Fruit fly (Drosophila melanogaster) whole organism, embryonic: ENCODE data around the gene Usp5.
A peak's percentile ranks its signal among the peaks of the same experiment; 100 is the strongest.

Experiments used
- Bdp1 ChIP-seq: fragments of 200-800 bp; sonication (Bioruptor generic); optimal IDR thresholded peaks from 3 replicates; lab custom pipeline; 2016; ENCODE audit warnings: missing biosample characterization, missing genetic modification characterization
- Bgb ChIP-seq: fragments of 200-800 bp; sonication (Bioruptor generic); IDR thresholded peaks from 2 replicates; pipeline ENCODE4 v1.3.6; 2022; ENCODE audit warnings: missing biosample characterization, missing genetic modification characterization; ENCODE audit not compliant: partially characterized antibody
- CG10267 ChIP-seq: fragments of 200-800 bp; sonication (Bioruptor generic); optimal IDR thresholded peaks from 2 replicates; lab custom pipeline; 2018; ENCODE audit warnings: missing biosample characterization, mild to moderate bottlenecking, missing genetic modification characterization, moderate library complexity
- CG10543 ChIP-seq: fragments of 200-800 bp; sonication (Bioruptor generic); optimal IDR thresholded peaks from 3 replicates; lab custom pipeline; 2017; ENCODE audit warnings: missing biosample characterization, mild to moderate bottlenecking, missing genetic modification characterization, moderate library complexity
- CG11456 ChIP-seq: fragments of 200-800 bp; sonication (Bioruptor generic); IDR thresholded peaks from 3 replicates; pipeline ENCODE4 v1.3.6; 2022; ENCODE audit warnings: missing biosample characterization, missing genetic modification characterization
- CG1602 ChIP-seq: fragments of 200-800 bp; sonication (Bioruptor generic); optimal IDR thresholded peaks from 3 replicates; lab custom pipeline; 2016; ENCODE audit warnings: missing biosample characterization, missing genetic modification characterization
- CG16813 ChIP-seq: fragments of 200-800 bp; sonication (Bioruptor generic); IDR thresholded peaks from 3 replicates; pipeline ENCODE4 v1.3.6; 2022; ENCODE audit warnings: missing biosample characterization, missing genetic modification characterization; ENCODE audit not compliant: partially characterized antibody
- CG17385 ChIP-seq: fragments of 200-800 bp; sonication (Bioruptor generic); optimal IDR thresholded peaks from 3 replicates; lab custom pipeline; 2018; ENCODE audit warnings: missing biosample characterization, mild to moderate bottlenecking, missing genetic modification characterization
- CG17802 ChIP-seq: fragments of 200-800 bp; sonication (Bioruptor generic); optimal IDR thresholded peaks from 2 replicates; lab custom pipeline; 2018; ENCODE audit warnings: missing biosample characterization, mild to moderate bottlenecking, missing genetic modification characterization, moderate library complexity
- CG2199 ChIP-seq: fragments of 200-800 bp; sonication (Bioruptor generic); IDR thresholded peaks from 3 replicates; pipeline ENCODE4 v1.3.6; 2022; ENCODE audit warnings: missing biosample characterization, missing genetic modification characterization
- CG7963 ChIP-seq: fragments of 200-800 bp; sonication (Bioruptor generic); IDR thresholded peaks from 3 replicates; pipeline ENCODE4 v1.3.6; 2022; ENCODE audit warnings: missing biosample characterization, missing genetic modification characterization; ENCODE audit not compliant: partially characterized antibody
- Dad ChIP-seq: fragments of 200-800 bp; sonication (Bioruptor generic); optimal IDR thresholded peaks from 3 replicates; lab custom pipeline; 2016; ENCODE audit warnings: missing biosample characterization, missing genetic modification characterization
- Dll ChIP-seq: fragments of 200-800 bp; sonication (Bioruptor generic); IDR thresholded peaks from 4 replicates; pipeline ENCODE4 v1.3.6; 2022; ENCODE audit warnings: missing biosample characterization, missing genetic modification characterization; ENCODE audit not compliant: partially characterized antibody
- Dp ChIP-seq: fragments of 200-800 bp; sonication (Bioruptor generic); optimal IDR thresholded peaks from 2 replicates; lab custom pipeline; 2018; ENCODE audit warnings: missing biosample characterization, mild to moderate bottlenecking, missing genetic modification characterization, moderate library complexity
- Fer1 ChIP-seq: fragments of 200-800 bp; sonication (Bioruptor generic); optimal IDR thresholded peaks from 2 replicates; lab custom pipeline; 2017; ENCODE audit warnings: missing biosample characterization, mild to moderate bottlenecking, missing genetic modification characterization
- HLH4C ChIP-seq: fragments of 200-800 bp; sonication (Bioruptor generic); IDR thresholded peaks from 3 replicates; pipeline ENCODE4 v1.3.6; 2022; ENCODE audit warnings: missing biosample characterization, missing genetic modification characterization; ENCODE audit not compliant: partially characterized antibody
- HmgZ ChIP-seq: fragments of 200-800 bp; sonication (Bioruptor generic); optimal IDR thresholded peaks from 2 replicates; lab custom pipeline; 2018; ENCODE audit warnings: missing biosample characterization, mild to moderate bottlenecking, missing genetic modification characterization
- Hr51 ChIP-seq, 2 experiments: fragments of 200-800 bp; sonication (Bioruptor generic); optimal IDR thresholded peaks; 2 replicates in 1 of 2; 3 replicates in 1 of 2; lab custom pipeline; 2016 to 2018; ENCODE audit warnings: missing biosample characterization in 2 of 2, missing genetic modification characterization in 2 of 2, mild to moderate bottlenecking in 1 of 2, moderate library complexity in 1 of 2
- MTF-1 ChIP-seq: fragments of 200-800 bp; sonication (Bioruptor generic); optimal IDR thresholded peaks from 2 replicates; lab custom pipeline; 2018; ENCODE audit warnings: missing biosample characterization, mild to moderate bottlenecking, missing genetic modification characterization, borderline replicate concordance
- Opbp ChIP-seq: fragments of 200-800 bp; sonication (Bioruptor generic); IDR thresholded peaks from 3 replicates; pipeline ENCODE4 v1.3.6; 2022; ENCODE audit warnings: missing biosample characterization, missing genetic modification characterization; ENCODE audit not compliant: partially characterized antibody
- Optix ChIP-seq: fragments of 200-800 bp; sonication (Bioruptor generic); IDR thresholded peaks from 3 replicates; pipeline ENCODE4 v1.3.6; 2022; ENCODE audit warnings: missing biosample characterization, missing genetic modification characterization
- Pdp1 ChIP-seq, 2 experiments: fragments of 200-800 bp; sonication (Bioruptor generic); optimal IDR thresholded peaks; 3 replicates each; lab custom pipeline; 2016; ENCODE audit warnings: missing biosample characterization in 2 of 2, missing genetic modification characterization in 2 of 2, mild to moderate bottlenecking in 1 of 2, moderate library complexity in 1 of 2
- Rx ChIP-seq: fragments of 200-800 bp; sonication (Bioruptor generic); IDR thresholded peaks from 2 replicates; pipeline ENCODE4 v1.3.6; 2022; ENCODE audit warnings: missing biosample characterization, missing genetic modification characterization
- amos ChIP-seq: fragments of 200-800 bp; sonication (Bioruptor generic); IDR thresholded peaks from 2 replicates; pipeline ENCODE4 v1.3.6; 2022; ENCODE audit warnings: missing biosample characterization, missing genetic modification characterization; ENCODE audit not compliant: partially characterized antibody
- ara ChIP-seq: fragments of 200-800 bp; sonication (Bioruptor generic); IDR thresholded peaks from 2 replicates; pipeline ENCODE4 v1.3.6; 2022; ENCODE audit warnings: missing biosample characterization, missing genetic modification characterization
- bbx ChIP-seq: fragments of 200-800 bp; sonication (Bioruptor generic); IDR thresholded peaks from 2 replicates; pipeline ENCODE4 v1.3.6; 2022; ENCODE audit warnings: missing biosample characterization, missing genetic modification characterization; ENCODE audit not compliant: partially characterized antibody
- bowl ChIP-seq: fragments of 200-800 bp; sonication (Bioruptor generic); IDR thresholded peaks from 2 replicates; pipeline ENCODE4 v1.3.6; 2022; ENCODE audit warnings: missing biosample characterization, missing genetic modification characterization
- caup ChIP-seq: fragments of 200-800 bp; sonication (Bioruptor generic); optimal IDR thresholded peaks from 3 replicates; lab custom pipeline; 2017; ENCODE audit warnings: missing biosample characterization, mild to moderate bottlenecking, missing genetic modification characterization, moderate library complexity; ENCODE audit not compliant: severe bottlenecking
- chinmo ChIP-seq: fragments of 200-800 bp; sonication (Bioruptor generic); IDR thresholded peaks from 4 replicates; pipeline ENCODE4 v1.3.6; 2022; ENCODE audit warnings: missing biosample characterization, missing genetic modification characterization; ENCODE audit not compliant: partially characterized antibody
- ci ChIP-seq: fragments of 200-800 bp; sonication (Bioruptor generic); IDR thresholded peaks from 3 replicates; pipeline ENCODE4 v1.3.6; 2022; ENCODE audit warnings: missing biosample characterization, missing genetic modification characterization
- dysf ChIP-seq: fragments of 200-800 bp; sonication (Bioruptor generic); IDR thresholded peaks from 3 replicates; pipeline ENCODE4 v1.3.6; 2022; ENCODE audit warnings: missing biosample characterization, missing genetic modification characterization
- en ChIP-seq: fragments of 200-800 bp; sonication (Bioruptor generic); optimal IDR thresholded peaks from 2 replicates; lab custom pipeline; 2016; ENCODE audit warnings: missing biosample characterization, missing genetic modification characterization
- gsb ChIP-seq: fragments of 200-800 bp; sonication (Bioruptor generic); IDR thresholded peaks from 2 replicates; pipeline ENCODE4 v1.3.6; 2022; ENCODE audit warnings: missing biosample characterization, missing genetic modification characterization
- hkb ChIP-seq, 2 experiments: fragments of 200-800 bp in 1 of 2; fragments of >200 bp in 1 of 2; sonication (Bioruptor generic) in 1 of 2; IDR thresholded peaks in 1 of 2; optimal IDR thresholded peaks in 1 of 2; 2 replicates each; pipeline versions ENCODE4 v1.3.6 to Lab custom; 2017 to 2022; ENCODE audit warnings: missing biosample characterization in 1 of 2, missing genetic modification characterization in 1 of 2
- inv ChIP-seq: fragments of 200-800 bp; sonication (Bioruptor generic); IDR thresholded peaks from 2 replicates; pipeline ENCODE4 v1.3.6; 2022; ENCODE audit warnings: missing biosample characterization, missing genetic modification characterization; ENCODE audit not compliant: partially characterized antibody
- nerfin-2 ChIP-seq: fragments of 200-800 bp; sonication (Bioruptor generic); IDR thresholded peaks from 2 replicates; pipeline ENCODE4 v1.3.6; 2022; ENCODE audit warnings: missing biosample characterization, missing genetic modification characterization; ENCODE audit not compliant: partially characterized antibody
- onecut ChIP-seq: fragments of 200-800 bp; sonication (Bioruptor generic); IDR thresholded peaks from 2 replicates; pipeline ENCODE4 v1.3.6; 2022; ENCODE audit warnings: missing biosample characterization, missing genetic modification characterization
- pho ChIP-seq: fragments of 200-800 bp; sonication (Bioruptor generic); optimal IDR thresholded peaks from 2 replicates; lab custom pipeline; 2016; ENCODE audit warnings: missing biosample characterization, missing genetic modification characterization
- pita ChIP-seq: fragments of 200-800 bp; sonication (Bioruptor generic); optimal IDR thresholded peaks from 2 replicates; lab custom pipeline; 2017; ENCODE audit warnings: missing biosample characterization, mild to moderate bottlenecking, missing genetic modification characterization
- sens ChIP-seq: fragments of 200-800 bp; sonication (Bioruptor generic); peaks from one replicate; lab custom pipeline; 2016; ENCODE audit warnings: missing biosample characterization, missing genetic modification characterization
- sisA ChIP-seq: fragments of 200-800 bp; sonication (Bioruptor generic); IDR thresholded peaks from 2 replicates; pipeline ENCODE4 v1.3.6; 2022; ENCODE audit warnings: missing biosample characterization, missing genetic modification characterization
- tap ChIP-seq: fragments of 200-800 bp; optimal IDR thresholded peaks from 3 replicates; lab custom pipeline; 2019; ENCODE audit warnings: missing biosample characterization, mild to moderate bottlenecking, missing genetic modification characterization, moderate library complexity
- tna ChIP-seq: fragments of 200-800 bp; sonication (Bioruptor generic); IDR thresholded peaks from 2 replicates; pipeline ENCODE4 v1.3.6; 2022; ENCODE audit warnings: missing biosample characterization, missing genetic modification characterization; ENCODE audit not compliant: partially characterized antibody
- zfh2 ChIP-seq: fragments of 200-800 bp; sonication (Bioruptor generic); optimal IDR thresholded peaks from 2 replicates; lab custom pipeline; 2016; ENCODE audit warnings: missing biosample characterization, missing genetic modification characterization

Usp5 gene

dm6 chr3L:3122688-3123316 is 25.4 kb downstream of the Usp5 start (continued):
- TF ChIP-seq CG1602 (GFP tag; lab: Kevin White, UChicago) (no peak), MTF-1 (GFP tag; lab: Kevin White, UChicago) (peak; percentile 11), Dp (GFP tag; lab: Kevin White, UChicago) (no peak), Fer1 (GFP tag; lab: Kevin White, UChicago) (peak; percentile 14), ara (GFP tag; lab: Robert Waterston, UW) (0 out of 2 replicates have a peak, but pooled peaks have one; percentile 8), gsb (GFP tag; lab: Robert Waterston, UW) (no peak), CG17385 (GFP tag; lab: Kevin White, UChicago) (no peak), sens (GFP tag; lab: Kevin White, UChicago) (peak; percentile 53), CG2199 (GFP tag; lab: Robert Waterston, UW) (0 out of 3 replicates have a peak, but pooled peaks have one; percentile 26), CG10543 (GFP tag; lab: Kevin White, UChicago) (peak; percentile 40), ci (GFP tag; lab: Robert Waterston, UW) (0 out of 3 replicates have a peak, but pooled peaks have one; percentile 28), CG10267 (no peak), Pdp1 (GFP tag; optimal IDR thresholded peaks at IDR 0.05; lab: Kevin White, UChicago) (peak in 1 of 2 experiments; percentile 83), zfh2 (no peak), caup (GFP tag; lab: Kevin White, UChicago) (no peak), tap (tag; lab: Kevin White, UChicago) (no peak), CG11456 (GFP tag; lab: Robert Waterston, UW) (no peak), hkb (optimal IDR thresholded peaks at IDR 0.05; lab: Kevin White, UChicago) (no peak), hkb (GFP tag; IDR thresholded peaks at IDR 0.05; lab: Robert Waterston, UW) (0 out of 2 replicates have a peak, but pooled peaks have one; percentile 18), en (GFP tag; lab: Kevin White, UChicago) (no peak), bowl (GFP tag; lab: Robert Waterston, UW) (no peak), chinmo (GFP tag; lab: Robert Waterston, UW) (0 out of 4 replicates have a peak, but pooled peaks have one; percentile 42), dysf (GFP tag; lab: Robert Waterston, UW) (0 out of 3 replicates have a peak, but pooled peaks have one; percentile 26), pita (no peak), onecut (GFP tag; lab: Robert Waterston, UW) (no peak), HmgZ (no peak), Dad (GFP tag; lab: Kevin White, UChicago) (no peak), sisA (0 out of 2 replicates have a peak, but pooled peaks have one; percentile 4), CG17802 (tag; lab: Kevin White, UChicago) (peak; percentile 58)

- TF ChIP-seq Optix (no peak), tna (GFP tag; lab: Robert Waterston, UW) (0 out of 2 replicates have a peak, but pooled peaks have one; percentile 63), Opbp (GFP tag; lab: Robert Waterston, UW) (peak; percentile 58; the same call in 2 of the 3 replicates), inv (GFP tag; lab: Robert Waterston, UW) (peak; percentile 10; the same call in 1 of the 2 replicates), chinmo (GFP tag; lab: Robert Waterston, UW) (peak; percentile 57; the same call in 1 of the 4 replicates), CG7963 (0 out of 3 replicates have a peak, but pooled peaks have one; percentile 35), CG16813 (peak; percentile 50; the same call in 2 of the 3 replicates), pho (GFP tag; lab: Kevin White, UChicago) (no peak), bbx (GFP tag; lab: Robert Waterston, UW) (peak; percentile 48), Pdp1 (GFP tag; optimal IDR thresholded peaks at IDR 0.05; lab: Kevin White, UChicago) (peak in 1 of 2 experiments; percentile 41), Bgb (GFP tag; lab: Robert Waterston, UW) (peak; percentile 72), nerfin-2 (peak; percentile 32; the same call in 1 of the 2 replicates), Rx (GFP tag; lab: Robert Waterston, UW) (no peak), HLH4C (GFP tag; lab: Robert Waterston, UW) (peak; percentile 24; the same call in 1 of the 3 replicates), amos (GFP tag; lab: Robert Waterston, UW) (peak; percentile 66; the same call in 1 of the 2 replicates), Hr51 (GFP tag; optimal IDR thresholded peaks at IDR 0.05; lab: Kevin White, UChicago) (no peak), Dll (GFP tag; lab: Robert Waterston, UW) (0 out of 4 replicates have a peak, but pooled peaks have one; percentile 32), Bdp1 (GFP tag; lab: Kevin White, UChicago) (peak; percentile 97), sens (GFP tag; lab: Kevin White, UChicago) (peak; percentile 43)
Measured at dm6 chr3L:3121769-3122432, 26.3 kb downstream of the Usp5 start.
